Worm (Caenorhabditis elegans): ENCODE results near the gene znfx-1.

DNA sequence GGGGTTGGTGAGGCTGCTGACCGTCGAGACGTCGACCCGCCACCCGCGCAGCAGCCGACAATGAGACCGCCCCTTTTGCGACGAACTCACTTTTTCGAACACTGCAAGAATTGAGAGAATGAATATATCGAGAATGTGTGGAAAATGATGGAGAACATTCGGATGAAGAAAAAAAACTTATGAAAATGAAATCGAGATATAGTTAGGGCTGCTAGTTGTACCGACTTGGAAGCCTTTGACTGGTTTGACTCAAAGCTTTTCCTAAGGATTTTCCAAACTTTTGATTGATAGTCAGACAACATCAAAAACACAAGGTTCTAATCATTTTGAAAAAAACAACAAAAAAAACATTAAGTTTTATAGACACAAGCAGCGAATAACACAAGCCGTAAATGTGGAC is 25.1 kb upstream of the znfx-1 start, which contains the start of gene sym-2:
- no peak for TF ChIP-seq ces-1 (GFP tag; optimal IDR thresholded peaks at IDR 0.05)
- TF ChIP-seq M03D4.4 (tag; optimal IDR thresholded peaks at IDR 0.05): no peak
- no peak for TF ChIP-seq lsy-2 (tag; optimal IDR thresholded peaks at IDR 0.05)
- no peak for TF ChIP-seq nhr-237 (tag; optimal IDR thresholded peaks at IDR 0.05)
- TF ChIP-seq nhr-12 (tag; optimal IDR thresholded peaks at IDR 0.05): no peak
- no peak for TF ChIP-seq nhr-2 (tag; optimal IDR thresholded peaks at IDR 0.05)
- no peak for TF ChIP-seq nhr-28 (tag; optimal IDR thresholded peaks at IDR 0.05)
- no peak for TF ChIP-seq elt-1 (tag; optimal IDR thresholded peaks at IDR 0.05; ENCODE audit: borderline replicate concordance, insufficient read depth)
- TF ChIP-seq sem-2 (GFP tag; optimal IDR thresholded peaks at IDR 0.05): no peak
- no peak for TF ChIP-seq ztf-11 (tag; optimal IDR thresholded peaks at IDR 0.05)
- TF ChIP-seq snpc-4 (tag; optimal IDR thresholded peaks at IDR 0.05): no peak
- TF ChIP-seq mep-1 (tag; optimal IDR thresholded peaks at IDR 0.05): no peak
- TF ChIP-seq ceh-39 (tag; optimal IDR thresholded peaks at IDR 0.05): no peak
- TF ChIP-seq pha-4 (tag; optimal IDR thresholded peaks at IDR 0.05): no peak

Data from whole organism, mixed stage, embryonic.